Worm (Caenorhabditis elegans): Measurements from ENCODE around the gene tag-325.

Gene tag-325

ce11 chrIII:4754001-4754561 is 42.6 kb upstream of the tag-325 start, which contains the start of the genes rps-0 and rbg-3 (continued):
- TF ChIP-seq lsy-12 (tag; optimal IDR thresholded peaks at IDR 0.05): peak; percentile 86
- TF ChIP-seq R02D3.7 (tag; optimal IDR thresholded peaks at IDR 0.05): peak; percentile 99
- TF ChIP-seq nhr-77 (tag; optimal IDR thresholded peaks at IDR 0.05): peak; percentile 46
- no peak for TF ChIP-seq nhr-67 (tag; optimal IDR thresholded peaks at IDR 0.05)
- TF ChIP-seq egl-27 (tag; optimal IDR thresholded peaks at IDR 0.05): peak; percentile 51
- TF ChIP-seq zag-1 (tag; optimal IDR thresholded peaks at IDR 0.05): peak; percentile 13

- TF ChIP-seq nfya-1 (tag; optimal IDR thresholded peaks at IDR 0.05; ENCODE audit: insufficient read depth) (peak; percentile 97), pqm-1 (tag; optimal IDR thresholded peaks at IDR 0.05) (peak; percentile 47), nhr-67 (tag; optimal IDR thresholded peaks at IDR 0.05) (no peak), fkh-2 (tag; optimal IDR thresholded peaks at IDR 0.05) (no peak), nhr-76 (tag; optimal IDR thresholded peaks at IDR 0.05) (peak; percentile 13), aly-2 (tag; optimal IDR thresholded peaks at IDR 0.05) (no peak), egl-27 (tag; optimal IDR thresholded peaks at IDR 0.05) (no peak), mml-1 (tag; optimal IDR thresholded peaks at IDR 0.05) (no peak), unc-39 (tag; optimal IDR thresholded peaks at IDR 0.05) (no peak), nhr-12 (tag; optimal IDR thresholded peaks at IDR 0.05) (no peak), ztf-11 (tag; optimal IDR thresholded peaks at IDR 0.05) (no peak), fkh-10 (GFP tag; optimal IDR thresholded peaks at IDR 0.05) (peak; percentile 47), nhr-11 (tag; optimal IDR thresholded peaks at IDR 0.05) (peak; percentile 71), elt-3 (tag; optimal IDR thresholded peaks at IDR 0.05) (peak in 2 of 3 experiments; percentile 60 to 70), ceh-9 (tag; optimal IDR thresholded peaks at IDR 0.05) (no peak), skn-1 (tag; optimal IDR thresholded peaks at IDR 0.05) (peak; percentile 60), egl-5 (tag; optimal IDR thresholded peaks at IDR 0.05) (peak; percentile 96), fos-1 (tag; optimal IDR thresholded peaks at IDR 0.05) (peak; percentile 67), mdl-1 (tag; optimal IDR thresholded peaks at IDR 0.05) (no peak), eor-1 (tag; optimal IDR thresholded peaks at IDR 0.05) (no peak), zag-1 (tag; optimal IDR thresholded peaks at IDR 0.05) (no peak), hmg-11 (tag; optimal IDR thresholded peaks at IDR 0.05) (peak; percentile 83), elt-2 (tag; optimal IDR thresholded peaks at IDR 0.05) (peak; percentile 76), nhr-28 (tag; optimal IDR thresholded peaks at IDR 0.05) (no peak), nhr-43 (tag; optimal IDR thresholded peaks at IDR 0.05; ENCODE audit: poor library complexity, severe bottlenecking) (peak; percentile 96), ceh-28 (tag; optimal IDR thresholded peaks at IDR 0.05) (peak; percentile 88), jun-1 (tag; optimal IDR thresholded peaks at IDR 0.05) (peak; percentile 89), nhr-77 (tag; optimal IDR thresholded peaks at IDR 0.05) (peak; percentile 84), ama-1 (optimal IDR thresholded peaks at IDR 0.05) (peak; percentile 68), R02D3.7 (tag; optimal IDR thresholded peaks at IDR 0.05) (peak; percentile 97), nhr-237 (tag; optimal IDR thresholded peaks at IDR 0.05) (no peak), snpc-4 (tag; optimal IDR thresholded peaks at IDR 0.05) (peak; percentile 91), lin-15B (tag; optimal IDR thresholded peaks at IDR 0.05) (peak; percentile 98), nhr-25 (tag; optimal IDR thresholded peaks at IDR 0.05) (peak; percentile 99), sea-2 (GFP tag; optimal IDR thresholded peaks at IDR 0.05) (no peak), tbx-2 (tag; optimal IDR thresholded peaks at IDR 0.05) (peak; percentile 91), ceh-16 (tag; optimal IDR thresholded peaks at IDR 0.05) (no peak), daf-12 (tag; optimal IDR thresholded peaks at IDR 0.05) (no peak), ztf-4 (tag; optimal IDR thresholded peaks at IDR 0.05) (peak; percentile 81), lin-39 (tag; optimal IDR thresholded peaks at IDR 0.05) (peak; percentile 99), nhr-23 (tag; optimal IDR thresholded peaks at IDR 0.05) (peak; percentile 96), elt-1 (tag; optimal IDR thresholded peaks at IDR 0.05) (peak; percentile 65), ceh-82 (tag; optimal IDR thresholded peaks at IDR 0.05) (peak; percentile 65), unc-62 (GFP tag; optimal IDR thresholded peaks at IDR 0.05) (peak; percentile 5), ZK546.5 (tag; optimal IDR thresholded peaks at IDR 0.05) (peak; percentile 10), pha-4 (tag; optimal IDR thresholded peaks at IDR 0.05) (peak; percentile 98), lsy-12 (tag; optimal IDR thresholded peaks at IDR 0.05) (peak; percentile 94)
Measured at ce11 chrIII:4756983-4757382, 39.7 kb upstream of the tag-325 start, which contains the start of gene fbxl-2. Gene fbxl-2 (plus strand): TSS chrIII:4757260.

Measured in whole organism, L3 larva.